Fruit fly (Drosophila melanogaster): Measurements from ENCODE around the gene CG3939.

Gene CG3939

dm6 chrX:3187593-3187992 lies 12.8 kb downstream of the CG3939 start:
- peak; percentile 8 for TF ChIP-seq tj (GFP tag; optimal IDR thresholded peaks at IDR 0.05)
- TF ChIP-seq Hr96 (GFP tag; optimal IDR thresholded peaks at IDR 0.05), result no peak

- TF ChIP-seq pad (GFP tag; optimal IDR thresholded peaks at IDR 0.05) (peak; percentile 39), ovo (GFP tag; optimal IDR thresholded peaks at IDR 0.05) (peak; percentile 27), Hr96 (GFP tag; optimal IDR thresholded peaks at IDR 0.05) (no peak), CG7101 (tag; optimal IDR thresholded peaks at IDR 0.05) (peak; percentile 18), CG14711 (tag; optimal IDR thresholded peaks at IDR 0.05) (no peak), CG7045 (GFP tag; optimal IDR thresholded peaks at IDR 0.05) (no peak)
These were observed 13.6 kb downstream of the CG3939 start for dm6 chrX:3188419-3188818.

DNA sequence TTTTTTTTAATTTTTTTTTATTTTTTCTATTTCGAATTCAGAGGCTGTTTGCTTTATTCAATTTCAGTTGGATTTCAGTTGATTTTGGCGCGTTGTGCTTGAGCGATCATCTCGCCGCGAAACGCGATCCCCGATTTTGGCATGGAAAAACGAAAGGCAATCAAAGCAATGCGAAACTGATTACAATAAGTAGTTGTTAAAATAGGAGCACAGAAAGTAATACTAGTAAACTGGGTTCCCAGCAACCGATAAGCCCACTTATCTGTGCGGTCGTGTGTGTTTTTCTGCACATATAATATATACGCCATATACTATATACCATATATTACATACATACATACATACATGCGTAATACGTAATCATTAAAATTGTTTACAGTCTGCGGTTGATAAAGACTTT lies 14.3 kb downstream of the CG3939 start:
- TF ChIP-seq kay (GFP tag; ENCODE audit: borderline replicate concordance), result peak; percentile 62
- no peak for TF ChIP-seq Hr96 (GFP tag; optimal IDR thresholded peaks at IDR 0.05)

DNA sequence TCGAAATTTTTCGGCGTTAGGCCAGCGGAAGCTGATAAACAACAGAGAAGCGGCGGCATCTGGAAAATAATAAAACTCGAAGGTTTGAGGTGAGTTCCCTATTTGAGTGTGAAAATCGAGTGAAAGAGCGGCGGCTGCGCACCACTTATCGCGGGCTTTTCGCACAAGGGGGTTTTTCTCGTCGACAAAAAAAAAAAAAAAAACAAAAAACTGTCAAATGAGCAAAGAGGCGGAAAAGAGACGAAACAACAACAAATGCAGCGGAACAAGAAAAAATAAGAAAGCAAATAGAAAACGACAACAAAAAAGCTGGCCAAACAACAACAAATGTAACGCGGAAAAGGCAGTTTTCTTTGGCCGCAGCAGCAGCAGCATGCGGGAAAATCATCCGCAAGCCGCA lies 14.9 kb downstream of the CG3939 start:
- TF ChIP-seq Mnt (GFP tag; optimal IDR thresholded peaks at IDR 0.05), result no peak
- no peak for TF ChIP-seq CG7101 (tag; optimal IDR thresholded peaks at IDR 0.05)
- no peak for TF ChIP-seq kay (GFP tag; ENCODE audit: borderline replicate concordance)
- TF ChIP-seq tj (GFP tag; optimal IDR thresholded peaks at IDR 0.05), result no peak
- TF ChIP-seq Hr96 (GFP tag; optimal IDR thresholded peaks at IDR 0.05), result no peak
- TF ChIP-seq ovo (GFP tag; optimal IDR thresholded peaks at IDR 0.05), result no peak
- no peak for TF ChIP-seq bab1 (GFP tag; optimal IDR thresholded peaks at IDR 0.05)
- TF ChIP-seq CG33017 (tag; optimal IDR thresholded peaks at IDR 0.05), result no peak

DNA sequence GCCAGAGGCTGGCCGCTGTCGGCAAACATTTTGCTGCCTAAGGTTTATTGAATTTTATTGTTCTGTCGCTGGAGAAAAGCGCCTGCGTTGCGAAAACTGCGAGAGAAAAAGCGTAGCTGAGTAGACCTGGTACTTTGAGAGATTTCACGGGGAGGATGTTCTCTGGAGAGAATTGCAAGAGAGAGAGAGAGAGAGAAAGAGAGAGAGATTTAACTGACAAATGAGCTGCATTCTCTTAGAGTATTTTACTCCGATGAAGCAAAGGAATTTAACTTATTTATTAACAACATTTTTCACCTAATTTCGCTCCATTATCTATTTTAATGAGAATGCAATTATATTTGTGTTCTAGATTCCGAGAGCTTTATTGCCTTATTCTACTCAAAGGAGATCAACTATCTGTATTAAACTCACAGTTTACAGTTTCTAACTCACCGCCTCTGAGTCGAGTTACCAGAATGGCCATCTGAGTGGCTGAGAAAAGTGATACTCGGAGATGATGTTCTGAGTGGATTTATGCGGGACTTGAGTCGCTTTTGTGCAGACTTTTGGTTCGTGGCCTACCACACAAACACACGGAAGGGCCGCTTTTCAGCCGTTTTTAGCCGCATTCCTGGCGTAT lies 16.1 kb downstream of the CG3939 start:
- TF ChIP-seq CG33017 (tag; optimal IDR thresholded peaks at IDR 0.05) (no peak), CG7101 (tag; optimal IDR thresholded peaks at IDR 0.05) (no peak), CG14711 (tag; optimal IDR thresholded peaks at IDR 0.05) (no peak), CG5204 (GFP tag; optimal IDR thresholded peaks at IDR 0.05) (no peak), tj (GFP tag; optimal IDR thresholded peaks at IDR 0.05) (peak; percentile 16)

dm6 chrX:3192301-3192700 lies 17.5 kb downstream of the CG3939 start:
- TF ChIP-seq CG1620 (GFP tag; optimal IDR thresholded peaks at IDR 0.05) (no peak), cic (GFP tag; optimal IDR thresholded peaks at IDR 0.05) (no peak), CG7045 (GFP tag; optimal IDR thresholded peaks at IDR 0.05) (no peak), Hr96 (GFP tag; optimal IDR thresholded peaks at IDR 0.05) (no peak), Clk (GFP tag; optimal IDR thresholded peaks at IDR 0.05) (no peak), toe (GFP tag; optimal IDR thresholded peaks at IDR 0.05) (no peak), CG5204 (GFP tag; optimal IDR thresholded peaks at IDR 0.05) (no peak), CG11617 (GFP tag; optimal IDR thresholded peaks at IDR 0.05) (no peak), CG33017 (tag; optimal IDR thresholded peaks at IDR 0.05) (no peak), CG12768 (GFP tag; optimal IDR thresholded peaks at IDR 0.05) (no peak), Mnt (GFP tag; optimal IDR thresholded peaks at IDR 0.05) (no peak)

- TF ChIP-seq pad (GFP tag; optimal IDR thresholded peaks at IDR 0.05) (no peak), CG11617 (GFP tag; optimal IDR thresholded peaks at IDR 0.05) (no peak), CG14711 (tag; optimal IDR thresholded peaks at IDR 0.05) (no peak), toe (GFP tag; optimal IDR thresholded peaks at IDR 0.05) (no peak), cnc (optimal IDR thresholded peaks at IDR 0.05) (no peak), CG5204 (GFP tag; optimal IDR thresholded peaks at IDR 0.05) (no peak), Hr96 (GFP tag; optimal IDR thresholded peaks at IDR 0.05) (no peak), kay (GFP tag; ENCODE audit: borderline replicate concordance) (no peak), CG33017 (tag; optimal IDR thresholded peaks at IDR 0.05) (no peak), Mnt (GFP tag; optimal IDR thresholded peaks at IDR 0.05) (no peak), cic (GFP tag; optimal IDR thresholded peaks at IDR 0.05) (no peak), ovo (GFP tag; optimal IDR thresholded peaks at IDR 0.05) (no peak), Clk (GFP tag; optimal IDR thresholded peaks at IDR 0.05) (no peak), CG1620 (GFP tag; optimal IDR thresholded peaks at IDR 0.05) (no peak), CG7101 (tag; optimal IDR thresholded peaks at IDR 0.05) (no peak)
These were observed 19.0 kb downstream of the CG3939 start for dm6 chrX:3193774-3194173.

dm6 chrX:3205887-3206794 lies 31.3 kb downstream of the CG3939 start:
- TF ChIP-seq CG12768 (GFP tag; optimal IDR thresholded peaks at IDR 0.05) (no peak), CG1620 (GFP tag; optimal IDR thresholded peaks at IDR 0.05) (no peak), kay (GFP tag; ENCODE audit: borderline replicate concordance) (no peak), toe (GFP tag; optimal IDR thresholded peaks at IDR 0.05) (no peak), CG14711 (tag; optimal IDR thresholded peaks at IDR 0.05) (peak; percentile 29), Clk (GFP tag; optimal IDR thresholded peaks at IDR 0.05) (no peak), Mnt (GFP tag; optimal IDR thresholded peaks at IDR 0.05) (no peak), pad (GFP tag; optimal IDR thresholded peaks at IDR 0.05) (no peak), CG5204 (GFP tag; optimal IDR thresholded peaks at IDR 0.05) (peak; percentile 11), ovo (GFP tag; optimal IDR thresholded peaks at IDR 0.05) (no peak), cic (GFP tag; optimal IDR thresholded peaks at IDR 0.05) (no peak), CG7101 (tag; optimal IDR thresholded peaks at IDR 0.05) (peak; percentile 15), CG11617 (GFP tag; optimal IDR thresholded peaks at IDR 0.05) (no peak), bab1 (GFP tag; optimal IDR thresholded peaks at IDR 0.05) (no peak), Hr96 (GFP tag; optimal IDR thresholded peaks at IDR 0.05) (no peak), tj (GFP tag; optimal IDR thresholded peaks at IDR 0.05) (no peak), CG33017 (tag; optimal IDR thresholded peaks at IDR 0.05) (no peak), CG7045 (GFP tag; optimal IDR thresholded peaks at IDR 0.05) (peak; percentile 6), cnc (optimal IDR thresholded peaks at IDR 0.05) (no peak), Crg-1 (GFP tag; optimal IDR thresholded peaks at IDR 0.05) (no peak)
